Worm (Caenorhabditis elegans): ENCODE measurements around the gene snx-14.
A peak's percentile ranks its signal among the peaks of the same experiment; 100 is the strongest.

snx-14 gene

DNA sequence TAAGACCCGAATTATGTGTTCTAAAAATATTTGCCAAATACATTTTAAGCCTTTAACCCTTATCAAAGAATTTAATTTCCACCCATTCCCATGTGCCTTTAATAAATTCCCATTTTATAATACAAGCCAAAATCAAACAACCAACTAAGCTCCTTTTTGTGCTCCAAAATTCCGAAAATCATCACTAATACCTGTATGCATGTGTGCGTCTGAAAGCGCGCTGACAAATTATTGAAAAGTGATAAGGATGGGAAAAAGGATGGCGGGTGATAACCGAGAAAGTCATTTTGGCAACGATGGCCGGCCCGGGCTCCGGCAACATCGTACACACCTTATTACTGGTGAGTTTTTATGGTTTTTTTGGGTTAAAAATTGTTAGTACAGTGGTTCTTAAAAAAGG is 23.5 kb downstream of the snx-14 start, which contains the start of gene nep-17:
Gene nep-17, plus strand, starts transcription at position 285 of the 400 bp plus-strand sequence.
- TF ChIP-seq ztf-11 (tag; optimal IDR thresholded peaks at IDR 0.05) (no peak), ceh-83 (GFP tag; optimal IDR thresholded peaks at IDR 0.05) (no peak), lsy-2 (tag; optimal IDR thresholded peaks at IDR 0.05) (no peak), nhr-28 (tag; optimal IDR thresholded peaks at IDR 0.05) (no peak), bed-3 (GFP tag; optimal IDR thresholded peaks at IDR 0.05) (no peak), nhr-12 (tag; optimal IDR thresholded peaks at IDR 0.05) (no peak), sptf-1 (tag; optimal IDR thresholded peaks at IDR 0.05) (no peak), elt-1 (tag; optimal IDR thresholded peaks at IDR 0.05; ENCODE audit: borderline replicate concordance, insufficient read depth) (no peak), mab-5 (tag; optimal IDR thresholded peaks at IDR 0.05) (no peak), drap-1 (GFP tag; optimal IDR thresholded peaks at IDR 0.05) (no peak), ham-2 (GFP tag; optimal IDR thresholded peaks at IDR 0.05) (no peak), blmp-1 (tag; optimal IDR thresholded peaks at IDR 0.05) (no peak)

DNA sequence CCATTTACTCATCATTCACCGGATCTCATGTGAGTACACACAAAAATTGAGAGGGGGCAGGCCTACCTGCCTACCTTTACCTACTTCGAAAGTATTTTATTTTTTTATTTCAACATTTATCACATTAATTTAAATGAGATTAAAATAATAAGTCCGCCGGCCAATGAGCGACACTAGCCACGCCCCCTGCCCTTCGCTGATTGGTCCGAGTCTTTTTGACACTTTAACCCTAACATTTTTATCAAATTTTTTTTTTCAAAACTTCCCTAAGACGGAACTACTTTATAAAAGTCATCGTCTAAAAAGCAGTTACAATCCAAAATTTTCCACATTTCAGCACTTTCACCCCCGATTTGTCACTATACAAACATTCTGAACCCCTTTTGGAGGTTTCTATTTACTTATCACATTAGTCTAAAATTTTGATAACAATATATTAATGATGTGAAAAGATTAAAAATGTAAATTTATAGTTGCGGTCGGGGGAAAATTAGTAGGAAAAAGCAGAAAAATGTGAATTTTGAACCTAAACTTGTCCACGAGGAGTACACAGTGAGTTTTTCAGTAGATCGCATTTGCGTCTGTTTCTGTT is 24.9 kb downstream of the snx-14 start:
- TF ChIP-seq nhr-237 (tag; optimal IDR thresholded peaks at IDR 0.05) (no peak), unc-39 (tag; optimal IDR thresholded peaks at IDR 0.05) (no peak), ham-2 (GFP tag; optimal IDR thresholded peaks at IDR 0.05) (no peak), flh-1 (GFP tag; optimal IDR thresholded peaks at IDR 0.05) (no peak), nhr-12 (tag; optimal IDR thresholded peaks at IDR 0.05) (no peak), mab-5 (tag; optimal IDR thresholded peaks at IDR 0.05) (no peak), bed-3 (GFP tag; optimal IDR thresholded peaks at IDR 0.05) (no peak)

DNA sequence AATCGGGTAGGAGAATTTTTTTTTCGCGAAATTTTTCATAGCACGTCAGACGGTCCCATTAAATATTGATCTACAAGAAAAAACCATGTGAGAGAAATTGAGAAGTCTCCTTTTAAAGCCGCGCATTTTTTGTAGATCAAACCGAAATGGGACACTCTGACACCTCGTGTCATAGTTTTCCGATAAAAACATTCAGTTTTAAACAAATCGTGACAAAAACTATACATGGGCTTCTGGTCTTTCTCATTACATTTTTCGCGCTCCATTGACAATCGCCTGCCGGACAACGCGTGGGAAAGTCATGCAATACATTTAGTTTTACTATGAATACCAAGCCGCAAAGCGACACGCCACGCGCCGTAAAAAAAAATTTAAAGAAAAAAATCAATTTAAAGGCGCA is 25.6 kb downstream of the snx-14 start:
- TF ChIP-seq sptf-1 (tag; optimal IDR thresholded peaks at IDR 0.05): no peak
- TF ChIP-seq nhr-28 (tag; optimal IDR thresholded peaks at IDR 0.05): no peak
- no peak for TF ChIP-seq elt-1 (tag; optimal IDR thresholded peaks at IDR 0.05; ENCODE audit: borderline replicate concordance, insufficient read depth)
- TF ChIP-seq mep-1 (tag; optimal IDR thresholded peaks at IDR 0.05): no peak
- TF ChIP-seq pha-4 (tag; optimal IDR thresholded peaks at IDR 0.05): no peak
- no peak for TF ChIP-seq lsy-2 (tag; optimal IDR thresholded peaks at IDR 0.05)
- no peak for TF ChIP-seq ztf-11 (tag; optimal IDR thresholded peaks at IDR 0.05)
- no peak for TF ChIP-seq nhr-12 (tag; optimal IDR thresholded peaks at IDR 0.05)
- TF ChIP-seq mls-2 (tag; optimal IDR thresholded peaks at IDR 0.05): no peak
- TF ChIP-seq bed-3 (GFP tag; optimal IDR thresholded peaks at IDR 0.05): no peak
- no peak for TF ChIP-seq M03D4.4 (tag; optimal IDR thresholded peaks at IDR 0.05)

- no peak for TF ChIP-seq pha-4 (tag; optimal IDR thresholded peaks at IDR 0.05)
- no peak for TF ChIP-seq zip-8 (tag; optimal IDR thresholded peaks at IDR 0.05)
- no peak for TF ChIP-seq mep-1 (tag; optimal IDR thresholded peaks at IDR 0.05)
- no peak for TF ChIP-seq lin-32 (GFP tag; optimal IDR thresholded peaks at IDR 0.05)
- TF ChIP-seq lin-13 (tag; optimal IDR thresholded peaks at IDR 0.05): no peak
- TF ChIP-seq mab-5 (tag; optimal IDR thresholded peaks at IDR 0.05): no peak
- TF ChIP-seq tbx-8 (GFP tag; optimal IDR thresholded peaks at IDR 0.05): no peak
- TF ChIP-seq hlh-1 (tag; optimal IDR thresholded peaks at IDR 0.05): no peak
- TF ChIP-seq elt-1 (tag; optimal IDR thresholded peaks at IDR 0.05; ENCODE audit: borderline replicate concordance, insufficient read depth): no peak
- TF ChIP-seq ceh-43 (GFP tag; optimal IDR thresholded peaks at IDR 0.05): no peak
These were observed 27.4 kb downstream of the snx-14 start, which contains the start of gene F54F11.1 for ce11 chrII:13503653-13504052. Gene F54F11.1, plus strand, starts transcription at chrII:13503953.

ce11 chrII:13501575-13501974 is 29.4 kb downstream of the snx-14 start, which contains the start of gene F45H10.5:
Gene F45H10.5, plus strand, starts transcription at chrII:13501875.
- TF ChIP-seq lin-13 (tag; optimal IDR thresholded peaks at IDR 0.05) (no peak), unc-62 (GFP tag; optimal IDR thresholded peaks at IDR 0.05) (no peak), nhr-12 (tag; optimal IDR thresholded peaks at IDR 0.05) (no peak)

DNA sequence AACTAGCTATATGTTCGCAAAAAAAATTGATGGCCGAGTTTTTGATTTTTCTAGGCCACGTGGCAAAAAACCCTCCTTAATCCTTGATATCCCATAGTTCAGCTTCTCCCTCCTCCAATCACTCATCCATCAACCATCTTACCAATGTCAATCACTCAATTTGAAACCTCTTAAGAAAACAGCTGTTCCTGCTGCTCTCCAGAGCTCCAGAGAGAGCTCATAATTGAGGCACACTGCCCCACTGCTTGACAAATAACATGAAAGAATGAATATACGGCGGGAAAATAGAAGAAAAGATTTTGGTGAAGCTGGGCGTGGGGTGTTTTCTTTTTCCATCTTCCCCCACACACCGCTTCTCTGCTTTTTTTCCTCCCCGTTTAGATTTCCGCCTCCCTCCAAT is 30.4 kb downstream of the snx-14 start:
- TF ChIP-seq hlh-1 (tag; optimal IDR thresholded peaks at IDR 0.05) (peak; percentile 91), nhr-12 (tag; optimal IDR thresholded peaks at IDR 0.05) (no peak), unc-62 (GFP tag; optimal IDR thresholded peaks at IDR 0.05) (peak; percentile 99), nhr-2 (tag; optimal IDR thresholded peaks at IDR 0.05) (no peak)

Measured in whole organism, mixed stage, embryonic.